Worm (Caenorhabditis elegans) whole organism, young adult: ENCODE results near the gene F02D10.2.

Source experiments
- die-1 ChIP-seq: sonication (generic microtip); optimal IDR thresholded peaks from 2 replicates; lab custom pipeline; 2016; ENCODE audit warnings: missing genotype, mild to moderate bottlenecking, missing genetic modification characterization, missing compliant biosample characterization
- madf-3 ChIP-seq: fragments of 200-800 bp; sonication (Bioruptor generic); IDR thresholded peaks from 2 replicates; pipeline ENCODE4 v1.3.6; 2022; ENCODE audit warnings: missing genetic modification reagents, missing genetic modification characterization, missing compliant biosample characterization

- no peak for TF ChIP-seq madf-3
- no peak for TF ChIP-seq die-1
Measured at ce11 chrX:13503839-13504238, 40.1 kb upstream of the F02D10.2 start.
